Fruit fly (Drosophila melanogaster) whole organism, embryonic: ENCODE results near the gene CG43251.

Experiments
- Adf1 ChIP-seq: fragments of 200-800 bp; sonication (Bioruptor generic); IDR thresholded peaks from 2 replicates; pipeline ENCODE4 v1.3.6; 2022; ENCODE audit warnings: missing biosample characterization, missing genetic modification characterization
- BEAF-32 ChIP-seq: fragments of 200-800 bp; sonication (Bioruptor generic); optimal IDR thresholded peaks from 3 replicates; lab custom pipeline; 2017; ENCODE audit warnings: missing biosample characterization, missing genetic modification characterization, mild to moderate bottlenecking, moderate library complexity, missing genetic modification reagents
- Bgb ChIP-seq: fragments of 200-800 bp; sonication (Bioruptor generic); IDR thresholded peaks from 2 replicates; pipeline ENCODE4 v1.3.6; 2022; ENCODE audit warnings: missing biosample characterization, missing genetic modification characterization; ENCODE audit not compliant: partially characterized antibody
- CG10267 ChIP-seq: fragments of 200-800 bp; sonication (Bioruptor generic); optimal IDR thresholded peaks from 2 replicates; lab custom pipeline; 2018; ENCODE audit warnings: missing biosample characterization, mild to moderate bottlenecking, missing genetic modification characterization, moderate library complexity
- CG12071 ChIP-seq: fragments of 200-800 bp; sonication (Bioruptor generic); optimal IDR thresholded peaks from 3 replicates; lab custom pipeline; 2018; ENCODE audit warnings: missing biosample characterization, mild to moderate bottlenecking, missing genetic modification characterization
- CG13775 ChIP-seq: fragments of 200-800 bp; sonication (Bioruptor generic); optimal IDR thresholded peaks from 3 replicates; lab custom pipeline; 2017; ENCODE audit warnings: missing biosample characterization, mild to moderate bottlenecking, missing genetic modification characterization
- CG15011 ChIP-seq: fragments of 200-800 bp; sonication (Bioruptor generic); optimal IDR thresholded peaks from 3 replicates; lab custom pipeline; 2018; ENCODE audit warnings: missing biosample characterization, mild to moderate bottlenecking, missing genetic modification characterization
- CG1602 ChIP-seq: fragments of 200-800 bp; sonication (Bioruptor generic); optimal IDR thresholded peaks from 3 replicates; lab custom pipeline; 2016; ENCODE audit warnings: missing biosample characterization, missing genetic modification characterization
- CG16813 ChIP-seq: fragments of 200-800 bp; sonication (Bioruptor generic); IDR thresholded peaks from 3 replicates; pipeline ENCODE4 v1.3.6; 2022; ENCODE audit warnings: missing biosample characterization, missing genetic modification characterization; ENCODE audit not compliant: partially characterized antibody
- CG17186 ChIP-seq: fragments of 200-800 bp; sonication (Bioruptor generic); optimal IDR thresholded peaks from 3 replicates; lab custom pipeline; 2017; ENCODE audit warnings: missing biosample characterization, missing genetic modification reagents, missing genetic modification characterization
- CG33213 ChIP-seq: fragments of 200-800 bp; sonication (Bioruptor generic); optimal IDR thresholded peaks from 3 replicates; lab custom pipeline; 2016; ENCODE audit warnings: missing biosample characterization, missing genetic modification characterization
- CG3847 ChIP-seq: fragments of 200-800 bp; sonication (Bioruptor generic); IDR thresholded peaks from 2 replicates; pipeline ENCODE4 v1.3.6; 2022; ENCODE audit warnings: missing biosample characterization, missing genetic modification characterization
- CG6683 ChIP-seq: fragments of 200-800 bp; sonication (Bioruptor generic); optimal IDR thresholded peaks from 2 replicates; lab custom pipeline; 2017; ENCODE audit warnings: missing biosample characterization, mild to moderate bottlenecking, missing genetic modification characterization, missing genetic modification reagents
- CG6689 ChIP-seq: fragments of 200-800 bp; sonication (Bioruptor generic); IDR thresholded peaks from 2 replicates; pipeline ENCODE4 v1.3.6; 2022; ENCODE audit warnings: missing biosample characterization, missing genetic modification characterization
- CG6813 ChIP-seq: fragments of 200-800 bp; sonication (Bioruptor generic); optimal IDR thresholded peaks from 2 replicates; lab custom pipeline; 2017; ENCODE audit warnings: missing biosample characterization, missing genetic modification characterization, mild to moderate bottlenecking, moderate library complexity, missing genetic modification reagents
- CG8290 ChIP-seq, 3 experiments: fragments of 200-800 bp; sonication (Bioruptor generic); optimal IDR thresholded peaks; 2 replicates each; lab custom pipeline; 2016 to 2019; ENCODE audit warnings: missing biosample characterization in 3 of 3, missing genetic modification characterization in 3 of 3, mild to moderate bottlenecking in 2 of 3, moderate library complexity in 1 of 3
- CG9727 ChIP-seq: fragments of 200-800 bp; sonication (Bioruptor generic); optimal IDR thresholded peaks from 3 replicates; lab custom pipeline; 2017; ENCODE audit warnings: missing biosample characterization, mild to moderate bottlenecking, missing genetic modification characterization
- Doc2 ChIP-seq: fragments of 200-800 bp; sonication (Bioruptor generic); IDR thresholded peaks from 2 replicates; pipeline ENCODE4 v1.3.6; 2022; ENCODE audit warnings: missing biosample characterization, missing genetic modification characterization
- Dref ChIP-seq: fragments of 200-800 bp; sonication (Bioruptor generic); IDR thresholded peaks from 2 replicates; pipeline ENCODE4 v1.3.6; 2022; ENCODE audit warnings: missing biosample characterization, missing genetic modification characterization
- Fer3 ChIP-seq: fragments of 200-800 bp; sonication (Bioruptor generic); optimal IDR thresholded peaks from 2 replicates; lab custom pipeline; 2018; ENCODE audit warnings: missing biosample characterization, mild to moderate bottlenecking, missing genetic modification characterization, moderate library complexity
- H15 ChIP-seq: fragments of 200-800 bp; sonication (Bioruptor generic); IDR thresholded peaks from 3 replicates; pipeline ENCODE4 v1.3.6; 2022; ENCODE audit warnings: missing biosample characterization, missing genetic modification characterization
- HmgZ ChIP-seq: fragments of 200-800 bp; sonication (Bioruptor generic); optimal IDR thresholded peaks from 2 replicates; lab custom pipeline; 2018; ENCODE audit warnings: missing biosample characterization, mild to moderate bottlenecking, missing genetic modification characterization
- Hr39 ChIP-seq: fragments of >200 bp; optimal IDR thresholded peaks from 2 replicates; lab custom pipeline; 2017
- Jarid2 ChIP-seq: fragments of 200-800 bp; sonication (Bioruptor generic); optimal IDR thresholded peaks from 3 replicates; lab custom pipeline; 2017; ENCODE audit warnings: mild to moderate bottlenecking, missing biosample characterization, missing genetic modification reagents, missing genetic modification characterization
- Mrtf ChIP-seq: fragments of 200-800 bp; sonication (Bioruptor generic); IDR thresholded peaks from 3 replicates; pipeline ENCODE4 v1.3.6; 2022; ENCODE audit warnings: missing biosample characterization, missing genetic modification characterization
- Myb ChIP-seq: fragments of 200-800 bp; sonication (Bioruptor generic); optimal IDR thresholded peaks from 2 replicates; lab custom pipeline; 2016; ENCODE audit warnings: missing biosample characterization, missing genetic modification characterization
- NC2α ChIP-seq: fragments of 200-800 bp; sonication (Bioruptor generic); optimal IDR thresholded peaks from 2 replicates; lab custom pipeline; 2016; ENCODE audit warnings: missing biosample characterization, missing genetic modification characterization
- NK7.1 ChIP-seq: fragments of 200-800 bp; sonication (Bioruptor generic); optimal IDR thresholded peaks from 3 replicates; lab custom pipeline; 2016; ENCODE audit warnings: missing biosample characterization, missing genetic modification characterization
- Nf-YB ChIP-seq: fragments of 200-800 bp; sonication (Bioruptor generic); optimal IDR thresholded peaks from 3 replicates; lab custom pipeline; 2019; ENCODE audit warnings: missing biosample characterization, mild to moderate bottlenecking, missing genetic modification characterization, moderate library complexity
- Spps ChIP-seq: fragments of 200-800 bp; sonication (Bioruptor generic); optimal IDR thresholded peaks from 2 replicates; lab custom pipeline; 2018; ENCODE audit warnings: missing biosample characterization, mild to moderate bottlenecking, missing genetic modification characterization
- Sry-δ ChIP-seq: fragments of 200-800 bp; sonication (Bioruptor generic); optimal IDR thresholded peaks from 2 replicates; lab custom pipeline; 2016; ENCODE audit warnings: missing biosample characterization, missing genetic modification characterization
- Trl ChIP-seq, 3 experiments: fragments of >200 bp in 2 of 3; fragments of 200-800 bp in 1 of 3; sonication (Bioruptor generic) in 1 of 3; optimal IDR thresholded peaks; 2 replicates in 1 of 3; 3 replicates in 2 of 3; lab custom pipeline; 2016 to 2017; ENCODE audit warnings: missing biosample characterization in 1 of 3, missing genetic modification characterization in 1 of 3
- Usf ChIP-seq: fragments of 200-800 bp; sonication (Bioruptor generic); optimal IDR thresholded peaks from 2 replicates; lab custom pipeline; 2017; ENCODE audit warnings: missing genotype, missing biosample characterization, missing genetic modification characterization
- btn ChIP-seq: fragments of 200-800 bp; sonication (Bioruptor generic); optimal IDR thresholded peaks from 2 replicates; lab custom pipeline; 2016; ENCODE audit warnings: missing biosample characterization, missing genetic modification characterization
- cad ChIP-seq: fragments of >200 bp; optimal IDR thresholded peaks from 2 replicates; lab custom pipeline; 2017; ENCODE audit warnings: missing biosample characterization, missing genetic modification characterization
- emc ChIP-seq: fragments of 200-800 bp; sonication (Bioruptor generic); optimal IDR thresholded peaks from 2 replicates; lab custom pipeline; 2016; ENCODE audit warnings: missing biosample characterization, missing genetic modification characterization
- ham ChIP-seq: fragments of 200-800 bp; sonication (Bioruptor generic); IDR thresholded peaks from 2 replicates; pipeline ENCODE4 v1.3.6; 2022; ENCODE audit warnings: missing biosample characterization, missing genetic modification characterization
- hbn ChIP-seq: fragments of 200-800 bp; sonication (Bioruptor generic); IDR thresholded peaks from 2 replicates; pipeline ENCODE4 v1.3.6; 2022; ENCODE audit warnings: missing biosample characterization, missing genetic modification characterization; ENCODE audit not compliant: partially characterized antibody
- mld ChIP-seq: fragments of 200-800 bp; sonication (Bioruptor generic); IDR thresholded peaks from 3 replicates; pipeline ENCODE4 v1.3.6; 2022; ENCODE audit warnings: missing biosample characterization, missing genetic modification characterization; ENCODE audit not compliant: partially characterized antibody
- nerfin-1 ChIP-seq: fragments of 200-800 bp; sonication (Bioruptor generic); optimal IDR thresholded peaks from 3 replicates; lab custom pipeline; 2019; ENCODE audit warnings: missing biosample characterization, mild to moderate bottlenecking, missing genetic modification characterization, moderate library complexity
- prd ChIP-seq, 3 experiments: fragments of >200 bp in 2 of 3; fragments of 200-800 bp in 1 of 3; sonication (Bioruptor generic) in 1 of 3; optimal IDR thresholded peaks in 2 of 3; IDR thresholded peaks in 1 of 3; 2 replicates in 2 of 3; 3 replicates in 1 of 3; pipeline versions ENCODE4 v1.3.6 to Lab custom; 2017 to 2022; ENCODE audit warnings: missing biosample characterization in 1 of 3, missing genetic modification characterization in 1 of 3
- row ChIP-seq: fragments of 200-800 bp; sonication (Bioruptor generic); IDR thresholded peaks from 3 replicates; pipeline ENCODE4 v1.3.6; 2022; ENCODE audit warnings: missing biosample characterization, missing genetic modification characterization
- sd ChIP-seq: fragments of 200-800 bp; sonication (Bioruptor generic); optimal IDR thresholded peaks from 3 replicates; lab custom pipeline; 2018; ENCODE audit warnings: missing biosample characterization, mild to moderate bottlenecking, missing genetic modification characterization, moderate library complexity
- slp2 ChIP-seq: fragments of 200-800 bp; sonication (Bioruptor generic); optimal IDR thresholded peaks from 2 replicates; lab custom pipeline; 2016; ENCODE audit warnings: missing biosample characterization, missing genetic modification characterization
- stwl ChIP-seq: fragments of 200-800 bp; sonication (Bioruptor generic); optimal IDR thresholded peaks from 3 replicates; lab custom pipeline; 2018; ENCODE audit warnings: missing biosample characterization, mild to moderate bottlenecking, missing genetic modification characterization, moderate library complexity
- tap ChIP-seq: fragments of 200-800 bp; optimal IDR thresholded peaks from 3 replicates; lab custom pipeline; 2019; ENCODE audit warnings: missing biosample characterization, mild to moderate bottlenecking, missing genetic modification characterization, moderate library complexity
- trh ChIP-seq: fragments of 200-800 bp; sonication (Bioruptor generic); optimal IDR thresholded peaks from 2 replicates; lab custom pipeline; 2016; ENCODE audit warnings: missing biosample characterization, missing genetic modification characterization
- ttk ChIP-seq: fragments of 200-800 bp; sonication (Bioruptor generic); IDR thresholded peaks from 2 replicates; pipeline ENCODE4 v2.1.2; 2022; ENCODE audit warnings: missing biosample characterization, missing genetic modification characterization
- usp ChIP-seq: fragments of >200 bp; optimal IDR thresholded peaks from 2 replicates; lab custom pipeline; 2017; ENCODE audit warnings: missing biosample characterization, missing genetic modification characterization

The CG43251 gene

dm6 chr3L:20787835-20788380, 29.2 kb downstream of the CG43251 start, which contains the start of gene CG11396 (continued):
- no peak for TF ChIP-seq CG9727 (GFP tag; lab: Kevin White, UChicago)
- TF ChIP-seq H15 = no peak
- no peak for TF ChIP-seq Hr39
- TF ChIP-seq CG1602 (GFP tag; lab: Kevin White, UChicago) = no peak
- TF ChIP-seq ham (GFP tag; lab: Robert Waterston, UW) = no peak
- TF ChIP-seq NK7.1 (GFP tag; lab: Kevin White, UChicago) = no peak
- TF ChIP-seq CG12071 (GFP tag; lab: Kevin White, UChicago) = no peak
- TF ChIP-seq mld (GFP tag; lab: Robert Waterston, UW) = peak; percentile 91
- no peak for TF ChIP-seq Trl (optimal IDR thresholded peaks at IDR 0.05; lab: Kevin White, UChicago)
- TF ChIP-seq Trl (GFP tag; optimal IDR thresholded peaks at IDR 0.05; lab: Kevin White, UChicago) = no peak
- TF ChIP-seq CG6689 = no peak
- TF ChIP-seq Nf-YB = no peak
- no peak for TF ChIP-seq CG15011 (GFP tag; lab: Kevin White, UChicago)
- TF ChIP-seq CG16813 (GFP tag; lab: Robert Waterston, UW) = peak; percentile 90
- peak; percentile 96 for TF ChIP-seq hbn (GFP tag; lab: Robert Waterston, UW)
- peak; percentile 40; the same call in 1 of the 2 replicates for TF ChIP-seq Adf1 (GFP tag; lab: Robert Waterston, UW)
- peak; percentile 24 for TF ChIP-seq CG8290 (GFP tag; optimal IDR thresholded peaks at IDR 0.05; lab: Kevin White, UChicago)
- TF ChIP-seq CG8290 (tag; optimal IDR thresholded peaks at IDR 0.05; lab: Kevin White, UChicago) = no peak
- no peak for TF ChIP-seq tap (tag; lab: Kevin White, UChicago)
- peak; percentile 24; the same call in 1 of the 2 replicates for TF ChIP-seq CG3847 (GFP tag; lab: Robert Waterston, UW)
- no peak for TF ChIP-seq Jarid2 (GFP tag; lab: Kevin White, UChicago)
- TF ChIP-seq Fer3 (tag; lab: Kevin White, UChicago) = no peak
- TF ChIP-seq CG13775 (GFP tag; lab: Kevin White, UChicago) = no peak
- no peak for TF ChIP-seq usp (GFP tag; lab: Kevin White, UChicago)
- peak; percentile 94 for TF ChIP-seq Sry-δ (GFP tag; lab: Kevin White, UChicago)
- TF ChIP-seq prd (optimal IDR thresholded peaks at IDR 0.05; lab: Kevin White, UChicago) = no peak
- no peak for TF ChIP-seq prd (GFP tag; IDR thresholded peaks at IDR 0.05; lab: Robert Waterston, UW)
- TF ChIP-seq NC2α = no peak
- no peak for TF ChIP-seq Doc2
- TF ChIP-seq Mrtf (GFP tag; lab: Robert Waterston, UW) = no peak
- TF ChIP-seq emc = no peak
- TF ChIP-seq Dref (GFP tag; lab: Robert Waterston, UW) = peak; percentile 80
- peak; percentile 14 for TF ChIP-seq CG10267
- TF ChIP-seq HmgZ = peak; percentile 4
- TF ChIP-seq cad (GFP tag; lab: Kevin White, UChicago) = no peak
- no peak for TF ChIP-seq nerfin-1 (tag; lab: Kevin White, UChicago)
- no peak for TF ChIP-seq btn (GFP tag; lab: Kevin White, UChicago)
- TF ChIP-seq Bgb (GFP tag; lab: Robert Waterston, UW) = peak; percentile 97
- no peak for TF ChIP-seq stwl (tag; lab: Kevin White, UChicago)
- TF ChIP-seq CG17186 (GFP tag; lab: Kevin White, UChicago) = peak; percentile 4
- TF ChIP-seq Myb = no peak
- TF ChIP-seq sd (tag; lab: Kevin White, UChicago) = no peak
- no peak for TF ChIP-seq ttk (GFP tag; lab: Robert Waterston, UW)
- TF ChIP-seq BEAF-32 (GFP tag; lab: Kevin White, UChicago) = peak; percentile 90
- TF ChIP-seq Spps (tag; lab: Kevin White, UChicago) = no peak
- TF ChIP-seq CG6813 = no peak
- TF ChIP-seq trh (GFP tag; lab: Kevin White, UChicago) = no peak
- no peak for TF ChIP-seq Usf (GFP tag; lab: Kevin White, UChicago)
- TF ChIP-seq CG33213 (GFP tag; lab: Kevin White, UChicago) = no peak
- peak; percentile 45; the same call in 2 of the 3 replicates for TF ChIP-seq row
- TF ChIP-seq slp2 (GFP tag; lab: Kevin White, UChicago) = no peak
- TF ChIP-seq CG6683 = no peak
